Worm (Caenorhabditis elegans) whole organism, L4 larva: ENCODE measurements around the gene F32D8.1.

Experiments
- F44E2.7 ChIP-seq: fragments of 200-800 bp; sonication (Bioruptor generic); IDR thresholded peaks from 2 replicates; pipeline ENCODE4 v2.1.2; 2022; ENCODE audit warnings: missing genetic modification characterization, missing compliant biosample characterization
- T20F7.1 ChIP-seq: fragments of 200-800 bp; sonication (Bioruptor generic); optimal IDR thresholded peaks from 2 replicates; lab custom pipeline; 2018; ENCODE audit warnings: mild to moderate bottlenecking, missing genetic modification characterization, missing compliant biosample characterization
- T26A8.4 ChIP-seq: fragments of 200-800 bp; sonication (Bioruptor generic); IDR thresholded peaks from 2 replicates; pipeline ENCODE4 v1.3.6; 2022; ENCODE audit warnings: missing genetic modification characterization, missing compliant biosample characterization
- ZK337.2 ChIP-seq: fragments of 200-800 bp; sonication (Bioruptor generic); IDR thresholded peaks from 2 replicates; pipeline ENCODE4 v1.3.6; 2022; ENCODE audit warnings: missing genetic modification reagents, missing genetic modification characterization, missing compliant biosample characterization
- ZK546.5 ChIP-seq, 2 experiments: sonication (generic microtip); optimal IDR thresholded peaks; 2 replicates each; lab custom pipeline; 2017; ENCODE audit warnings: missing biosample characterization in 2 of 2, missing genetic modification characterization in 2 of 2
- aha-1 ChIP-seq: fragments of 150-350 bp; peaks from one replicate; lab custom pipeline; 2014; ENCODE audit warnings: missing biosample characterization, missing genetic modification characterization
- arid-1 ChIP-seq: fragments of 200-800 bp; sonication (Bioruptor generic); conservative IDR thresholded peaks from 2 replicates; pipeline ENCODE4 v1.3.6; 2022; ENCODE audit warnings: missing genetic modification reagents, missing genetic modification characterization, missing compliant biosample characterization
- attf-4 ChIP-seq: sonication (generic microtip); optimal IDR thresholded peaks from 3 replicates; lab custom pipeline; 2017; ENCODE audit warnings: missing biosample characterization, missing genetic modification characterization
- ceh-20 ChIP-seq: fragments of 200-800 bp; sonication (Bioruptor generic); IDR thresholded peaks from 2 replicates; pipeline ENCODE4 v1.3.6; 2022; ENCODE audit warnings: missing genetic modification reagents, missing genetic modification characterization, missing compliant biosample characterization
- ceh-44 ChIP-seq: fragments of 200-800 bp; sonication (Bioruptor generic); IDR thresholded peaks from 2 replicates; pipeline ENCODE4 v1.3.6; 2022; ENCODE audit warnings: missing genetic modification reagents, missing genetic modification characterization, missing compliant biosample characterization
- ceh-62 ChIP-seq: sonication (generic microtip); optimal IDR thresholded peaks from 2 replicates; lab custom pipeline; 2017; ENCODE audit warnings: missing biosample characterization, missing genetic modification characterization
- ceh-82 ChIP-seq: sonication (generic microtip); optimal IDR thresholded peaks from 2 replicates; lab custom pipeline; 2017; ENCODE audit warnings: missing biosample characterization, missing genetic modification characterization
- ctbp-1 ChIP-seq: fragments of 200-800 bp; sonication (Bioruptor generic); IDR thresholded peaks from 2 replicates; pipeline ENCODE4 v1.3.6; 2022; ENCODE audit warnings: missing genetic modification reagents, missing genetic modification characterization, missing compliant biosample characterization
- daf-19 ChIP-seq: fragments of 200-800 bp; sonication (Bioruptor generic); conservative IDR thresholded peaks from 2 replicates; pipeline ENCODE4 v1.3.6; 2022; ENCODE audit warnings: missing genetic modification characterization, missing compliant biosample characterization
- dmd-6 ChIP-seq: fragments of 200-800 bp; sonication (Bioruptor generic); IDR thresholded peaks from 2 replicates; pipeline ENCODE4 v1.3.6; 2022; ENCODE audit warnings: missing genetic modification reagents, missing genetic modification characterization, missing compliant biosample characterization
- dmd-8 ChIP-seq: fragments of 200-800 bp; sonication (Bioruptor generic); IDR thresholded peaks from 2 replicates; pipeline ENCODE4 v1.3.6; 2022; ENCODE audit warnings: missing genetic modification characterization, missing compliant biosample characterization
- dpl-1 ChIP-seq: fragments of 150-350 bp; optimal IDR thresholded peaks from 2 replicates; lab custom pipeline; 2014; ENCODE audit warnings: missing biosample characterization, missing genetic modification reagents, missing genetic modification characterization
- dve-1 ChIP-seq: sonication (generic microtip); optimal IDR thresholded peaks from 2 replicates; lab custom pipeline; 2017; ENCODE audit warnings: antibody characterized with exemption, mild to moderate bottlenecking, missing genetic modification characterization, missing compliant biosample characterization; ENCODE audit not compliant: insufficient read depth
- fkh-10 ChIP-seq: fragments of 150-350 bp; optimal IDR thresholded peaks from 2 replicates; lab custom pipeline; 2014; ENCODE audit warnings: missing biosample characterization, missing genetic modification reagents, missing genetic modification characterization
- hif-1 ChIP-seq, 2 experiments: sonication (generic microtip); optimal IDR thresholded peaks; 2 replicates each; lab custom pipeline; 2016 to 2017; ENCODE audit warnings: missing compliant biosample characterization in 2 of 2, missing genetic modification characterization in 2 of 2, missing genetic modification reagents in 2 of 2, missing genotype in 2 of 2, mild to moderate bottlenecking in 1 of 2
- hlh-11 ChIP-seq: fragments of 200-800 bp; sonication (Bioruptor generic); optimal IDR thresholded peaks from 2 replicates; lab custom pipeline; 2018; ENCODE audit warnings: mild to moderate bottlenecking, missing genetic modification characterization, missing compliant biosample characterization
- hlh-30 ChIP-seq: sonication (generic microtip); optimal IDR thresholded peaks from 2 replicates; lab custom pipeline; 2017; ENCODE audit warnings: antibody characterized with exemption, mild to moderate bottlenecking, missing genetic modification characterization, missing compliant biosample characterization; ENCODE audit not compliant: insufficient read depth
- hmg-1.1 ChIP-seq: fragments of 200-800 bp; sonication (Bioruptor generic); IDR thresholded peaks from 2 replicates; pipeline ENCODE4 v1.3.6; 2022; ENCODE audit warnings: missing genetic modification reagents, missing genetic modification characterization, missing compliant biosample characterization
- lim-7 ChIP-seq: fragments of 200-800 bp; sonication (Bioruptor generic); IDR thresholded peaks from 2 replicates; pipeline ENCODE4 v1.3.6; 2022; ENCODE audit warnings: missing genetic modification characterization, missing compliant biosample characterization
- lir-3 ChIP-seq: sonication (generic microtip); optimal IDR thresholded peaks from 2 replicates; lab custom pipeline; 2016; ENCODE audit warnings: mild to moderate bottlenecking, missing genetic modification characterization, missing compliant biosample characterization
- lsy-2 ChIP-seq, 2 experiments: fragments of 150-350 bp in 1 of 2; sonication (generic microtip) in 1 of 2; optimal IDR thresholded peaks; 2 replicates each; lab custom pipeline; 2014 to 2017; ENCODE audit warnings: missing biosample characterization in 2 of 2, missing genetic modification characterization in 2 of 2
- mdl-1 ChIP-seq, 2 experiments: fragments of 150-350 bp in 1 of 2; sonication (generic microtip) in 1 of 2; optimal IDR thresholded peaks; 2 replicates each; lab custom pipeline; 2014 to 2017; ENCODE audit warnings: missing biosample characterization in 2 of 2, missing genetic modification characterization in 2 of 2
- mep-1 ChIP-seq: fragments of 150-350 bp; sonication (generic microtip); optimal IDR thresholded peaks from 3 replicates; lab custom pipeline; 2014; ENCODE audit warnings: missing biosample characterization, missing genetic modification characterization
- mes-2 ChIP-seq: sonication (generic microtip); optimal IDR thresholded peaks from 2 replicates; lab custom pipeline; 2016; ENCODE audit warnings: missing genotype, mild to moderate bottlenecking, missing genetic modification characterization, missing compliant biosample characterization; ENCODE audit not compliant: poor library complexity, severe bottlenecking
- nhr-11 ChIP-seq: fragments of 150-350 bp; optimal IDR thresholded peaks from 2 replicates; lab custom pipeline; 2014; ENCODE audit warnings: missing biosample characterization, missing genetic modification characterization
- nhr-28 ChIP-seq: fragments of 150-350 bp; optimal IDR thresholded peaks from 2 replicates; lab custom pipeline; 2014; ENCODE audit warnings: missing biosample characterization, missing genetic modification characterization
- nhr-77 ChIP-seq: fragments of 150-350 bp; optimal IDR thresholded peaks from 2 replicates; lab custom pipeline; 2014; ENCODE audit warnings: missing biosample characterization, missing genetic modification characterization
- pha-4 ChIP-seq, 2 experiments: fragments of 150-350 bp in 1 of 2; fragments of 200-800 bp in 1 of 2; sonication (Bioruptor generic) in 1 of 2; IDR thresholded peaks in 1 of 2; optimal IDR thresholded peaks in 1 of 2; 2 replicates each; pipeline versions ENCODE4 v1.3.6 to Lab custom; 2014 to 2022; ENCODE audit warnings: missing genetic modification characterization in 2 of 2, missing genetic modification reagents in 2 of 2, missing biosample characterization in 1 of 2, missing compliant biosample characterization in 1 of 2
- pqm-1 ChIP-seq: sonication (generic microtip); optimal IDR thresholded peaks from 2 replicates; lab custom pipeline; 2017; ENCODE audit warnings: missing biosample characterization, missing genetic modification characterization
- rbr-2 ChIP-seq: sonication (generic microtip); optimal IDR thresholded peaks from 2 replicates; lab custom pipeline; 2016; ENCODE audit warnings: missing genotype, missing genetic modification characterization, missing compliant biosample characterization
- saeg-2 ChIP-seq: fragments of 200-800 bp; sonication (Bioruptor generic); IDR thresholded peaks from 2 replicates; pipeline ENCODE4 v1.3.6; 2022; ENCODE audit warnings: missing genetic modification reagents, missing genetic modification characterization, missing compliant biosample characterization
- snpc-1.2 ChIP-seq: fragments of 200-800 bp; sonication (Bioruptor generic); IDR thresholded peaks from 2 replicates; pipeline ENCODE4 v1.3.6; 2022; ENCODE audit warnings: missing genetic modification reagents, missing genetic modification characterization, missing compliant biosample characterization
- tag-97 ChIP-seq: fragments of 200-800 bp; sonication (Bioruptor generic); IDR thresholded peaks from 2 replicates; pipeline ENCODE4 v1.3.6; 2022; ENCODE audit warnings: missing genetic modification characterization, missing compliant biosample characterization
- unc-62 ChIP-seq, 3 experiments: fragments of 150-350 bp in 1 of 3; sonication (generic microtip); optimal IDR thresholded peaks in 2 of 3; peaks in 1 of 3; 1 replicate in 1 of 3; 2 replicates in 2 of 3; lab custom pipeline; 2014 to 2017; ENCODE audit warnings: missing biosample characterization in 3 of 3, missing genetic modification characterization in 3 of 3, missing genetic modification reagents in 3 of 3, missing genotype in 1 of 3
- zfp-2 ChIP-seq: sonication (generic microtip); optimal IDR thresholded peaks from 2 replicates; lab custom pipeline; 2016; ENCODE audit warnings: mild to moderate bottlenecking, missing genetic modification characterization, missing compliant biosample characterization
- zip-2 ChIP-seq: fragments of 150-350 bp; optimal IDR thresholded peaks from 2 replicates; lab custom pipeline; 2014; ENCODE audit warnings: missing biosample characterization, missing genetic modification characterization
- ztf-11 ChIP-seq: fragments of 150-350 bp; optimal IDR thresholded peaks from 2 replicates; lab custom pipeline; 2014; ENCODE audit warnings: missing biosample characterization, missing genetic modification characterization

The F32D8.1 gene

DNA sequence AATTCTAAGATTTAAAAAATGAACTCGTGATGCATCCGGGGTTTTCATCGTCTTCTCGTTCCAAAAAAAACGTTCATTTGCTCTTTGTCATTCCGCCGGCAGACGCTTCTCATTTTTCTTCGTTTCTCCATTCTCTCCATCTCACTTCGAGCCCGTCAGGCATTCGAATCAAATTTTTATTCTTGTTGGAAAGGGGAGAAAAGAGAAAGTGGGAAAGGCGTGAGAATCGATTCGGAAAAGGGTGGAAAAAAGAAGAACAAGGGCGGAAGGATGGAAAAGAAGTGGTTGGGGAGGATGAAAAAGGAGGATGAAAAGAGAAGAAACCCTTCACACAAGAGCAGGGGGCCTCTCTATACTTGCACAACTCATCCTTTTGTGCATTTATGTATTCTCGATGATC is 24.2 kb downstream of the F32D8.1 start:
- TF ChIP-seq ceh-20, result 0 out of 2 replicates have a peak, but pooled peaks have one; percentile 12
- peak; percentile 34 for TF ChIP-seq rbr-2 (tag; lab: Kevin White, UChicago)
- TF ChIP-seq aha-1 (tag; lab: Kevin White, UChicago), result peak; percentile 87
- 0 out of 2 replicates have a peak, but pooled peaks have one; percentile 10 for TF ChIP-seq dmd-6 (GFP tag; lab: Robert Waterston, UW)
- TF ChIP-seq hmg-1.1 (GFP tag; lab: Robert Waterston, UW), result 0 out of 2 replicates have a peak, but pooled peaks have one; percentile 21
- TF ChIP-seq ctbp-1 (GFP tag; lab: Robert Waterston, UW), result 0 out of 2 replicates have a peak, but pooled peaks have one; percentile 43
- TF ChIP-seq lsy-2 (tag; optimal IDR thresholded peaks at IDR 0.05; lab: Kevin White, UChicago), result peak in 1 of 2 experiments; percentile 3
- no peak for TF ChIP-seq F44E2.7 (GFP tag; lab: Robert Waterston, UW)
- no peak for TF ChIP-seq hlh-11
- no peak for TF ChIP-seq nhr-11
- peak in 1 of 2 experiments; percentile 65 for TF ChIP-seq unc-62 (GFP tag; optimal IDR thresholded peaks at IDR 0.05 in 1 of 2; lab: Kevin White, UChicago)
- no peak for TF ChIP-seq unc-62 (tag; optimal IDR thresholded peaks at IDR 0.05; lab: Kevin White, UChicago)
- TF ChIP-seq mdl-1 (tag; optimal IDR thresholded peaks at IDR 0.05; lab: Kevin White, UChicago), result peak in 1 of 2 experiments; percentile 8
- no peak for TF ChIP-seq saeg-2 (GFP tag; lab: Robert Waterston, UW)
- peak; percentile 32 for TF ChIP-seq mep-1 (tag; lab: Kevin White, UChicago)
- no peak for TF ChIP-seq mes-2 (tag; lab: Kevin White, UChicago)
- peak; percentile 71 for TF ChIP-seq fkh-10 (GFP tag; lab: Kevin White, UChicago)
- peak; percentile 13 for TF ChIP-seq hlh-30 (tag; lab: Kevin White, UChicago)
- TF ChIP-seq, all 104 proteins: peak for 12

DNA sequence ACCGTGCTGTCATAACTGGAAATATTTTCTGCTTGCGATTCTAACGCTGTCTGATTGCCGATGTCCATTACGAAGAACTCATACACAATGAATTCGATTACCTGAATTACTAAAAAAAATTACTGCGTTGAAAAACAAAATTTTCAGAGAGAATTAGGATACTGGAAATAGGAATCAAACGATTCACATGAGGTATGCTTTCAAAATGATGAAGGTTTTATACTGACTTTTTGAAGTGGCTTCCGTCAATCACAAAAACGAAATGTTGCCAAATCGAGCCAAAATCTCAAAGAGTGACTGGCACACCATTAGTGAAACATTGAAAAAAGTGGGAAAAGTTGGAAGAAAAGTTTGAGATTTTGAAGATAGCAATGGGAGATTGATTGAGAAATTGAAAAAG is 28.4 kb downstream of the F32D8.1 start, which contains the start of gene zzz-1:
Gene zzz-1, minus strand, starts transcription at position 101 of the 400 bp plus-strand sequence.
- no peak for TF ChIP-seq ceh-62 (tag; lab: Kevin White, UChicago)
- no peak for TF ChIP-seq lir-3

DNA sequence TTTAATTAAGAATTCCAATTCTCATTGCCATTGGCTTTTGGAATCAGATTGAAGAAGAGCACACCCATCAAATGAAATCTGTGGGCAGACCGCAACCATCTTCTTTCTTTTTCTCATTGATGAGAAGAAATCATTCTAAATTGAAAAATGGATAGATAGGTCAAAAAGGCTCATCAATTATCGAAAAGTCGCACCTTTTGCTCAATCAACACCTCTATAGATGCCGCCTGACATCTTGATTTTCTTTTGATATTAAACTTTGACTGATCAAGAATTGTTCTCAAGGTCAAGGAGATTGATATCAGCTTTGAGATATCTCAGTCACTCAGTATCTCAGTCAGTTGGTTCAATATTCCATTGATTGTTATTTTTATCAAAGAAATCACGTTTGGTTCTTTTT is 29.3 kb downstream of the F32D8.1 start:
- TF ChIP-seq mdl-1 (tag; optimal IDR thresholded peaks at IDR 0.05; lab: Kevin White, UChicago), result no peak
- TF ChIP-seq ztf-11 (tag; lab: Kevin White, UChicago), result no peak
- no peak for TF ChIP-seq nhr-28 (tag; lab: Kevin White, UChicago)
- TF ChIP-seq attf-4 (tag; lab: Kevin White, UChicago), result no peak
- no peak for TF ChIP-seq mep-1 (tag; lab: Kevin White, UChicago)
- no peak for TF ChIP-seq lim-7 (GFP tag; lab: Robert Waterston, UW)
- TF ChIP-seq hlh-11, result no peak
- no peak for TF ChIP-seq tag-97 (GFP tag; lab: Robert Waterston, UW)
- no peak for TF ChIP-seq dve-1
- no peak for TF ChIP-seq zip-2 (tag; lab: Kevin White, UChicago)
- TF ChIP-seq ceh-62 (tag; lab: Kevin White, UChicago), result no peak
- TF ChIP-seq dmd-8 (GFP tag; lab: Robert Waterston, UW), result no peak
- no peak for TF ChIP-seq aha-1 (tag; lab: Kevin White, UChicago)

DNA sequence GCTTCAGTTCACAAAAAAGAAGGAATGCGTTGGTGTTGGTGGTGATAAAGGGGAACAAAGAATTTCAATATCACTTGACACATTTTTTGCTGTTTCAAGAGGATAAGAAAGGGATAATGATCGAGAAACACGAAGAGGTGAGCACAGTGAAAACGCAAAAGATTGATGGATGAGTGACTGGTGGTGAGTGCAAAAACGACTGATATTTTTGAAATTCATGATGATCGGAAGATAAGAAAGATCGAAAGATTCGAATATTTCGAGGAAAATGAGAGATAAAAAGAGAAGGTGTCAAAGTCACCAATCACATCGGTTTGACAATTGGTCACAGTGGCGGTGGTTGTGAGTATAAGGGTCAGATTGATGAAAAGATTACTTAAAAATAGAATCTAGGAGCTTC is 35.3 kb downstream of the F32D8.1 start:
- TF ChIP-seq daf-19 (GFP tag; lab: Robert Waterston, UW) (no peak), hmg-1.1 (GFP tag; lab: Robert Waterston, UW) (no peak), T20F7.1 (no peak), dpl-1 (no peak), F44E2.7 (GFP tag; lab: Robert Waterston, UW) (no peak), pha-4 (GFP tag; IDR thresholded peaks at IDR 0.05; lab: Robert Waterston, UW) (no peak), pha-4 (tag; optimal IDR thresholded peaks at IDR 0.05; lab: Kevin White, UChicago) (no peak), dve-1 (no peak), hif-1 (tag; optimal IDR thresholded peaks at IDR 0.05; lab: Kevin White, UChicago) (no peak), ZK337.2 (GFP tag; lab: Robert Waterston, UW) (no peak), snpc-1.2 (GFP tag; lab: Robert Waterston, UW) (no peak), zfp-2 (no peak), arid-1 (no peak), ZK546.5 (tag; optimal IDR thresholded peaks at IDR 0.05; lab: Kevin White, UChicago) (no peak), pqm-1 (tag; lab: Kevin White, UChicago) (no peak), T26A8.4 (GFP tag; lab: Robert Waterston, UW) (no peak), nhr-77 (tag; lab: Kevin White, UChicago) (no peak), ceh-44 (GFP tag; lab: Robert Waterston, UW) (no peak), ceh-82 (tag; lab: Kevin White, UChicago) (no peak)
